Fruit fly (Drosophila melanogaster) whole organism, pupa: Measurements from ENCODE around the gene mei-P22.
A peak's percentile ranks its signal among the peaks of the same experiment; 100 is the strongest.

ENCODE experiments used
- CG10348 ChIP-seq: fragments of 200-800 bp; sonication (Bioruptor generic); IDR thresholded peaks from 2 replicates; pipeline ENCODE4 v1.3.6; 2022; ENCODE audit warnings: missing biosample characterization, missing genetic modification characterization
- CG12605 ChIP-seq: fragments of 200-800 bp; sonication (Bioruptor generic); IDR thresholded peaks from 2 replicates; pipeline ENCODE4 v1.3.6; 2022; ENCODE audit warnings: missing biosample characterization, missing genetic modification characterization
- CG13204 ChIP-seq: fragments of 200-800 bp; sonication (Bioruptor generic); optimal IDR thresholded peaks from 2 replicates; lab custom pipeline; 2018; ENCODE audit warnings: missing biosample characterization, mild to moderate bottlenecking, missing genetic modification characterization, moderate library complexity
- CG14655 ChIP-seq: fragments of 200-800 bp; sonication (Bioruptor generic); optimal IDR thresholded peaks from 3 replicates; lab custom pipeline; 2017; ENCODE audit warnings: mild to moderate bottlenecking, missing biosample characterization, missing genetic modification reagents, missing genetic modification characterization
- CG15710 ChIP-seq: fragments of 200-800 bp; sonication (Bioruptor generic); optimal IDR thresholded peaks from 2 replicates; lab custom pipeline; 2018; ENCODE audit warnings: missing biosample characterization, mild to moderate bottlenecking, missing genetic modification characterization, moderate library complexity
- CG17806 ChIP-seq: fragments of 200-800 bp; sonication (Bioruptor generic); optimal IDR thresholded peaks from 2 replicates; lab custom pipeline; 2018; ENCODE audit warnings: missing biosample characterization, mild to moderate bottlenecking, missing genetic modification characterization, moderate library complexity
- CG32121 ChIP-seq: fragments of 200-800 bp; sonication (Bioruptor generic); IDR thresholded peaks from 2 replicates; pipeline ENCODE4 v1.3.6; 2022; ENCODE audit warnings: missing biosample characterization, missing genetic modification characterization
- CG34367 ChIP-seq: fragments of 200-800 bp; sonication (Bioruptor generic); optimal IDR thresholded peaks from 2 replicates; lab custom pipeline; 2018; ENCODE audit warnings: missing biosample characterization, mild to moderate bottlenecking, missing genetic modification characterization
- CG4496 ChIP-seq: fragments of 200-800 bp; sonication (Bioruptor generic); IDR thresholded peaks from 3 replicates; pipeline ENCODE4 v1.3.6; 2022; ENCODE audit warnings: missing biosample characterization, missing genetic modification characterization
- CG8159 ChIP-seq: fragments of 200-800 bp; sonication (Bioruptor generic); optimal IDR thresholded peaks from 3 replicates; lab custom pipeline; 2018; ENCODE audit warnings: missing biosample characterization, mild to moderate bottlenecking, missing genetic modification characterization, moderate library complexity
- CG8301 ChIP-seq: fragments of 200-800 bp; sonication (Bioruptor generic); optimal IDR thresholded peaks from 2 replicates; lab custom pipeline; 2018; ENCODE audit warnings: missing biosample characterization, mild to moderate bottlenecking, missing genetic modification characterization
- CG9948 ChIP-seq: fragments of 200-800 bp; sonication (Bioruptor generic); optimal IDR thresholded peaks from 2 replicates; lab custom pipeline; 2018; ENCODE audit warnings: missing biosample characterization, mild to moderate bottlenecking, missing genetic modification characterization, moderate library complexity
- D1 ChIP-seq: fragments of 200-800 bp; sonication (Bioruptor generic); optimal IDR thresholded peaks from 2 replicates; lab custom pipeline; 2018; ENCODE audit warnings: missing biosample characterization, mild to moderate bottlenecking, missing genetic modification characterization, moderate library complexity
- EcR ChIP-seq: fragments of 200-800 bp; sonication (Bioruptor generic); optimal IDR thresholded peaks from 3 replicates; lab custom pipeline; 2019; ENCODE audit warnings: missing biosample characterization, missing genetic modification characterization, mild to moderate bottlenecking, moderate library complexity, missing genetic modification reagents
- Ets98B ChIP-seq: fragments of 200-800 bp; sonication (Bioruptor generic); IDR thresholded peaks from 2 replicates; pipeline ENCODE4 v1.3.6; 2022; ENCODE audit warnings: missing biosample characterization, missing genetic modification characterization
- Pif1A ChIP-seq: fragments of 200-800 bp; sonication (Bioruptor generic); optimal IDR thresholded peaks from 3 replicates; lab custom pipeline; 2016; ENCODE audit warnings: missing biosample characterization, missing genetic modification characterization
- Pif1B ChIP-seq: fragments of 200-800 bp; sonication (Bioruptor generic); optimal IDR thresholded peaks from 3 replicates; lab custom pipeline; 2016; ENCODE audit warnings: missing biosample characterization, missing genetic modification characterization
- Snoo ChIP-seq: fragments of 200-800 bp; sonication (Bioruptor generic); optimal IDR thresholded peaks from 3 replicates; lab custom pipeline; 2017; ENCODE audit warnings: missing biosample characterization, mild to moderate bottlenecking, missing genetic modification characterization, inconsistent platforms
- fd96Ca ChIP-seq: fragments of 200-800 bp; sonication (Bioruptor generic); IDR thresholded peaks from 3 replicates; pipeline ENCODE4 v1.3.6; 2022; ENCODE audit warnings: missing biosample characterization, missing genetic modification characterization
- gl ChIP-seq: fragments of 200-800 bp; sonication (Bioruptor generic); optimal IDR thresholded peaks from 2 replicates; lab custom pipeline; 2018; ENCODE audit warnings: missing biosample characterization, mild to moderate bottlenecking, missing genetic modification characterization
- rn ChIP-seq: fragments of 200-800 bp; sonication (Bioruptor generic); IDR thresholded peaks from 2 replicates; pipeline ENCODE4 v1.3.6; 2022; ENCODE audit warnings: missing biosample characterization, missing genetic modification characterization

mei-P22 gene

dm6 chr3L:7254724-7255123 is 10.5 kb downstream of the mei-P22 start:
- TF ChIP-seq Pif1B (no peak), CG17806 (tag; lab: Kevin White, UChicago) (peak; percentile 12)

- no peak for TF ChIP-seq CG9948 (tag; lab: Kevin White, UChicago)
- no peak for TF ChIP-seq CG15710
These were observed 14.1 kb downstream of the mei-P22 start for dm6 chr3L:7258267-7258666.

dm6 chr3L:7262471-7262870 is 18.3 kb downstream of the mei-P22 start:
- TF ChIP-seq CG34367 (tag; lab: Kevin White, UChicago), result peak; percentile 11
- TF ChIP-seq CG4496 (GFP tag; lab: Robert Waterston, UW), result peak; percentile 40; the same call in 1 of the 3 replicates
- TF ChIP-seq CG12605, result no peak
- peak; percentile 38 for TF ChIP-seq Pif1B
- no peak for TF ChIP-seq CG10348 (GFP tag; lab: Robert Waterston, UW)
- TF ChIP-seq Snoo, result peak; percentile 14
- TF ChIP-seq Pif1A (GFP tag; lab: Kevin White, UChicago), result peak; percentile 32
- TF ChIP-seq CG14655 (GFP tag; lab: Kevin White, UChicago), result peak; percentile 68
- no peak for TF ChIP-seq rn (GFP tag; lab: Robert Waterston, UW)
- TF ChIP-seq CG8301, result peak; percentile 28
- no peak; the same call in 1 of the 2 replicates for TF ChIP-seq Ets98B (GFP tag; lab: Robert Waterston, UW)
- no peak for TF ChIP-seq fd96Ca (GFP tag; lab: Robert Waterston, UW)
- TF ChIP-seq CG32121 (GFP tag; lab: Robert Waterston, UW), result no peak
- TF ChIP-seq D1 (tag; lab: Kevin White, UChicago), result peak; percentile 67
- no peak for TF ChIP-seq EcR (GFP tag; lab: Kevin White, UChicago)
- TF ChIP-seq CG13204 (GFP tag; lab: Kevin White, UChicago), result no peak
- peak; percentile 65 for TF ChIP-seq CG9948 (tag; lab: Kevin White, UChicago)
- peak; percentile 62 for TF ChIP-seq CG17806 (tag; lab: Kevin White, UChicago)
- peak; percentile 74 for TF ChIP-seq CG15710
- peak; percentile 76 for TF ChIP-seq CG8159
- no peak for TF ChIP-seq gl
- TF ChIP-seq, all 21 proteins: peak for 12

dm6 chr3L:7263757-7264516 is 19.7 kb downstream of the mei-P22 start, which contains the start of gene CG14830:
TSS of gene CG14830 (minus strand) at chr3L:7263920.
- TF ChIP-seq gl (peak; percentile 20), D1 (tag; lab: Kevin White, UChicago) (peak; percentile 55), CG34367 (tag; lab: Kevin White, UChicago) (peak; percentile 7), CG32121 (GFP tag; lab: Robert Waterston, UW) (no peak; the same call in 1 of the 2 replicates), CG8301 (peak; percentile 87), CG8159 (peak; percentile 78), Ets98B (GFP tag; lab: Robert Waterston, UW) (peak; percentile 27), CG12605 (peak; percentile 57), CG15710 (no peak), CG17806 (tag; lab: Kevin White, UChicago) (peak; percentile 76), CG13204 (GFP tag; lab: Kevin White, UChicago) (no peak), CG10348 (GFP tag; lab: Robert Waterston, UW) (no peak), EcR (GFP tag; lab: Kevin White, UChicago) (no peak), CG14655 (GFP tag; lab: Kevin White, UChicago) (peak; percentile 90), rn (GFP tag; lab: Robert Waterston, UW) (no peak), CG9948 (tag; lab: Kevin White, UChicago) (no peak), CG4496 (GFP tag; lab: Robert Waterston, UW) (peak; percentile 28; the same call in 1 of the 3 replicates)

dm6 chr3L:7283541-7283940 is 39.4 kb downstream of the mei-P22 start:
- 0 out of 3 replicates have a peak, but pooled peaks have one; percentile 8 for TF ChIP-seq fd96Ca (GFP tag; lab: Robert Waterston, UW)
- no peak for TF ChIP-seq CG8301
- TF ChIP-seq CG14655 (GFP tag; lab: Kevin White, UChicago), result peak; percentile 45
- TF ChIP-seq CG17806 (tag; lab: Kevin White, UChicago), result no peak
- peak; percentile 16 for TF ChIP-seq Pif1A (GFP tag; lab: Kevin White, UChicago)
